Fruit fly (Drosophila melanogaster) whole organism, embryonic: Measurements from ENCODE around the gene CG6356.

ENCODE experiments used
- Abd-B ChIP-seq: fragments of 200-800 bp; sonication (Bioruptor generic); optimal IDR thresholded peaks from 2 replicates; lab custom pipeline; 2018; ENCODE audit warnings: missing biosample characterization, mild to moderate bottlenecking, missing genetic modification characterization, moderate library complexity
- Ada2b ChIP-seq: fragments of 200-800 bp; sonication (Bioruptor generic); IDR thresholded peaks from 2 replicates; pipeline ENCODE4 v1.3.6; 2022; ENCODE audit warnings: missing biosample characterization, missing genetic modification characterization
- CG10321 ChIP-seq: fragments of 200-800 bp; sonication (Bioruptor generic); IDR thresholded peaks from 2 replicates; pipeline ENCODE4 v1.3.6; 2022; ENCODE audit warnings: missing biosample characterization, missing genetic modification characterization
- CG10979 ChIP-seq: fragments of 200-800 bp; sonication (Bioruptor generic); optimal IDR thresholded peaks from 2 replicates; lab custom pipeline; 2018; ENCODE audit warnings: missing biosample characterization, mild to moderate bottlenecking, missing genetic modification characterization, moderate library complexity
- CG11247 ChIP-seq: fragments of 200-800 bp; sonication (Bioruptor generic); IDR thresholded peaks from 2 replicates; pipeline ENCODE4 v1.3.6; 2022; ENCODE audit warnings: missing biosample characterization, missing genetic modification characterization
- CG14441 ChIP-seq: fragments of 200-800 bp; sonication (Bioruptor generic); IDR thresholded peaks from 2 replicates; pipeline ENCODE4 v1.3.6; 2022; ENCODE audit warnings: missing biosample characterization, missing genetic modification characterization
- CG1529 ChIP-seq: fragments of 200-800 bp; sonication (Bioruptor generic); optimal IDR thresholded peaks from 3 replicates; lab custom pipeline; 2018; ENCODE audit warnings: missing biosample characterization, missing genetic modification characterization
- CG15601 ChIP-seq: fragments of 200-800 bp; sonication (Bioruptor generic); optimal IDR thresholded peaks from 3 replicates; lab custom pipeline; 2019; ENCODE audit warnings: missing biosample characterization, mild to moderate bottlenecking, missing genetic modification characterization, moderate library complexity
- CG15696 ChIP-seq: fragments of 200-800 bp; sonication (Bioruptor generic); optimal IDR thresholded peaks from 2 replicates; lab custom pipeline; 2019; ENCODE audit warnings: missing biosample characterization, mild to moderate bottlenecking, missing genetic modification characterization, moderate library complexity
- CG1602 ChIP-seq: fragments of 200-800 bp; sonication (Bioruptor generic); optimal IDR thresholded peaks from 3 replicates; lab custom pipeline; 2016; ENCODE audit warnings: missing biosample characterization, missing genetic modification characterization
- CG16863 ChIP-seq: fragments of 200-800 bp; sonication (Bioruptor generic); optimal IDR thresholded peaks from 3 replicates; lab custom pipeline; 2016; ENCODE audit warnings: missing biosample characterization, missing genetic modification characterization
- CG18476 ChIP-seq: fragments of 200-800 bp; sonication (Bioruptor generic); optimal IDR thresholded peaks from 2 replicates; lab custom pipeline; 2016; ENCODE audit warnings: missing biosample characterization, mild to moderate bottlenecking, missing genetic modification characterization
- CG31441 ChIP-seq: fragments of 200-800 bp; sonication (Bioruptor generic); IDR thresholded peaks from 2 replicates; pipeline ENCODE4 v1.3.6; 2022; ENCODE audit warnings: missing biosample characterization, missing genetic modification characterization
- CG34376 ChIP-seq: fragments of 200-800 bp; sonication (Bioruptor generic); optimal IDR thresholded peaks from 2 replicates; lab custom pipeline; 2018; ENCODE audit warnings: missing biosample characterization, mild to moderate bottlenecking, missing genetic modification characterization
- CG3838 ChIP-seq: fragments of 200-800 bp; sonication (Bioruptor generic); optimal IDR thresholded peaks from 3 replicates; lab custom pipeline; 2016; ENCODE audit warnings: missing biosample characterization, missing genetic modification characterization
- CG3995 ChIP-seq: fragments of 200-800 bp; sonication (Bioruptor generic); optimal IDR thresholded peaks from 3 replicates; lab custom pipeline; 2016; ENCODE audit warnings: missing biosample characterization, missing genetic modification characterization
- CG7839 ChIP-seq: fragments of 200-800 bp; sonication (Bioruptor generic); optimal IDR thresholded peaks from 3 replicates; lab custom pipeline; 2018; ENCODE audit warnings: missing biosample characterization, mild to moderate bottlenecking, missing genetic modification characterization, moderate library complexity
- CG9609 ChIP-seq: fragments of 200-800 bp; sonication (Bioruptor generic); optimal IDR thresholded peaks from 3 replicates; lab custom pipeline; 2016; ENCODE audit warnings: missing biosample characterization, missing genetic modification characterization
- CG9727 ChIP-seq: fragments of 200-800 bp; sonication (Bioruptor generic); optimal IDR thresholded peaks from 3 replicates; lab custom pipeline; 2017; ENCODE audit warnings: missing biosample characterization, mild to moderate bottlenecking, missing genetic modification characterization
- CkIIα-i1 ChIP-seq: fragments of 200-800 bp; sonication (Bioruptor generic); IDR thresholded peaks from 2 replicates; pipeline ENCODE4 v1.3.6; 2022; ENCODE audit warnings: missing biosample characterization, missing genetic modification characterization
- Dbx ChIP-seq: fragments of 200-800 bp; sonication (Bioruptor generic); IDR thresholded peaks from 3 replicates; pipeline ENCODE4 v1.3.6; 2022; ENCODE audit warnings: missing biosample characterization, missing genetic modification characterization
- Dll ChIP-seq: fragments of 200-800 bp; sonication (Bioruptor generic); IDR thresholded peaks from 4 replicates; pipeline ENCODE4 v1.3.6; 2022; ENCODE audit warnings: missing biosample characterization, missing genetic modification characterization; ENCODE audit not compliant: partially characterized antibody
- Fer2 ChIP-seq: fragments of 200-800 bp; sonication (Bioruptor generic); optimal IDR thresholded peaks from 2 replicates; lab custom pipeline; 2018; ENCODE audit warnings: missing biosample characterization, mild to moderate bottlenecking, missing genetic modification characterization, moderate library complexity
- HLH3B ChIP-seq: fragments of 200-800 bp; sonication (Bioruptor generic); IDR thresholded peaks from 2 replicates; pipeline ENCODE4 v1.3.6; 2022; ENCODE audit warnings: missing biosample characterization, missing genetic modification characterization
- HLH4C ChIP-seq: fragments of 200-800 bp; sonication (Bioruptor generic); IDR thresholded peaks from 3 replicates; pipeline ENCODE4 v1.3.6; 2022; ENCODE audit warnings: missing biosample characterization, missing genetic modification characterization; ENCODE audit not compliant: partially characterized antibody
- Hmr ChIP-seq: fragments of 200-800 bp; sonication (Bioruptor generic); optimal IDR thresholded peaks from 3 replicates; lab custom pipeline; 2017; ENCODE audit warnings: mild to moderate bottlenecking, missing biosample characterization, missing genetic modification reagents, missing genetic modification characterization
- Hr3 ChIP-seq: fragments of 200-800 bp; sonication (Bioruptor generic); optimal IDR thresholded peaks from 3 replicates; lab custom pipeline; 2016; ENCODE audit warnings: missing biosample characterization, missing genetic modification characterization
- Hr39 ChIP-seq: fragments of >200 bp; optimal IDR thresholded peaks from 2 replicates; lab custom pipeline; 2017
- Med ChIP-seq: fragments of 200-800 bp; sonication (Bioruptor generic); peaks from one replicate; lab custom pipeline; 2016; ENCODE audit warnings: missing biosample characterization, missing genetic modification characterization, mild to moderate bottlenecking, inconsistent platforms, moderate library complexity
- Mes4 ChIP-seq: fragments of 200-800 bp; sonication (Bioruptor generic); optimal IDR thresholded peaks from 2 replicates; lab custom pipeline; 2016; ENCODE audit warnings: missing biosample characterization, missing genetic modification characterization
- Pdp1 ChIP-seq, 2 experiments: fragments of 200-800 bp; sonication (Bioruptor generic); optimal IDR thresholded peaks; 3 replicates each; lab custom pipeline; 2016; ENCODE audit warnings: missing biosample characterization in 2 of 2, missing genetic modification characterization in 2 of 2, mild to moderate bottlenecking in 1 of 2, moderate library complexity in 1 of 2
- Taf1 ChIP-seq: fragments of 200-800 bp; sonication (Bioruptor generic); IDR thresholded peaks from 2 replicates; pipeline ENCODE4 v1.3.6; 2022; ENCODE audit warnings: missing biosample characterization, missing genetic modification characterization
- Usf ChIP-seq: fragments of 200-800 bp; sonication (Bioruptor generic); optimal IDR thresholded peaks from 2 replicates; lab custom pipeline; 2017; ENCODE audit warnings: missing genotype, missing biosample characterization, missing genetic modification characterization
- btn ChIP-seq: fragments of 200-800 bp; sonication (Bioruptor generic); optimal IDR thresholded peaks from 2 replicates; lab custom pipeline; 2016; ENCODE audit warnings: missing biosample characterization, missing genetic modification characterization
- da ChIP-seq: fragments of 200-800 bp; sonication (Bioruptor generic); optimal IDR thresholded peaks from 2 replicates; lab custom pipeline; 2016; ENCODE audit warnings: missing biosample characterization, missing genetic modification characterization
- dimm ChIP-seq: fragments of 200-800 bp; sonication (Bioruptor generic); IDR thresholded peaks from 2 replicates; pipeline ENCODE4 v1.3.6; 2022; ENCODE audit warnings: missing biosample characterization, missing genetic modification characterization
- emc ChIP-seq: fragments of 200-800 bp; sonication (Bioruptor generic); optimal IDR thresholded peaks from 2 replicates; lab custom pipeline; 2016; ENCODE audit warnings: missing biosample characterization, missing genetic modification characterization
- fd3F ChIP-seq: fragments of 200-800 bp; sonication (Bioruptor generic); optimal IDR thresholded peaks from 2 replicates; lab custom pipeline; 2018; ENCODE audit warnings: missing biosample characterization, mild to moderate bottlenecking, missing genetic modification characterization, moderate library complexity
- fd64A ChIP-seq: fragments of 200-800 bp; sonication (Bioruptor generic); optimal IDR thresholded peaks from 3 replicates; lab custom pipeline; 2018; ENCODE audit warnings: missing biosample characterization, mild to moderate bottlenecking, missing genetic modification characterization
- grn ChIP-seq: fragments of 200-800 bp; sonication (Bioruptor generic); optimal IDR thresholded peaks from 3 replicates; lab custom pipeline; 2017; ENCODE audit warnings: missing biosample characterization, missing genetic modification characterization
- hbn ChIP-seq: fragments of 200-800 bp; sonication (Bioruptor generic); IDR thresholded peaks from 2 replicates; pipeline ENCODE4 v1.3.6; 2022; ENCODE audit warnings: missing biosample characterization, missing genetic modification characterization; ENCODE audit not compliant: partially characterized antibody
- insv ChIP-seq, 2 experiments: fragments of 200-800 bp; sonication (Bioruptor generic); optimal IDR thresholded peaks; 3 replicates each; lab custom pipeline; 2016 to 2018; ENCODE audit warnings: missing biosample characterization in 2 of 2, missing genetic modification characterization in 2 of 2
- lab ChIP-seq: fragments of 200-800 bp; sonication (Bioruptor generic); optimal IDR thresholded peaks from 3 replicates; lab custom pipeline; 2017; ENCODE audit warnings: missing biosample characterization, missing genetic modification characterization, mild to moderate bottlenecking, moderate library complexity, missing genetic modification reagents
- pnt ChIP-seq: fragments of 200-800 bp; sonication (Bioruptor generic); optimal IDR thresholded peaks from 3 replicates; lab custom pipeline; 2016; ENCODE audit warnings: missing biosample characterization, missing genetic modification characterization
- pum ChIP-seq: fragments of 200-800 bp; sonication (Bioruptor generic); optimal IDR thresholded peaks from 2 replicates; lab custom pipeline; 2016; ENCODE audit warnings: missing biosample characterization, missing genetic modification characterization
- ro ChIP-seq: fragments of 200-800 bp; sonication (Bioruptor generic); IDR thresholded peaks from 2 replicates; pipeline ENCODE4 v1.3.6; 2022; ENCODE audit warnings: missing biosample characterization, missing genetic modification characterization
- ttk ChIP-seq: fragments of 200-800 bp; sonication (Bioruptor generic); IDR thresholded peaks from 2 replicates; pipeline ENCODE4 v2.1.2; 2022; ENCODE audit warnings: missing biosample characterization, missing genetic modification characterization
- unpg ChIP-seq: fragments of 200-800 bp; sonication (Bioruptor generic); optimal IDR thresholded peaks from 3 replicates; lab custom pipeline; 2018; ENCODE audit warnings: missing biosample characterization, mild to moderate bottlenecking, missing genetic modification characterization, moderate library complexity
- z ChIP-seq: fragments of 200-800 bp; sonication (Bioruptor generic); IDR thresholded peaks from 3 replicates; pipeline ENCODE4 v1.3.6; 2022; ENCODE audit warnings: missing biosample characterization, missing genetic modification characterization
- zf30C ChIP-seq: fragments of 200-800 bp; sonication (Bioruptor generic); optimal IDR thresholded peaks from 3 replicates; lab custom pipeline; 2018; ENCODE audit warnings: missing biosample characterization, mild to moderate bottlenecking, missing genetic modification characterization

Gene CG6356

DNA sequence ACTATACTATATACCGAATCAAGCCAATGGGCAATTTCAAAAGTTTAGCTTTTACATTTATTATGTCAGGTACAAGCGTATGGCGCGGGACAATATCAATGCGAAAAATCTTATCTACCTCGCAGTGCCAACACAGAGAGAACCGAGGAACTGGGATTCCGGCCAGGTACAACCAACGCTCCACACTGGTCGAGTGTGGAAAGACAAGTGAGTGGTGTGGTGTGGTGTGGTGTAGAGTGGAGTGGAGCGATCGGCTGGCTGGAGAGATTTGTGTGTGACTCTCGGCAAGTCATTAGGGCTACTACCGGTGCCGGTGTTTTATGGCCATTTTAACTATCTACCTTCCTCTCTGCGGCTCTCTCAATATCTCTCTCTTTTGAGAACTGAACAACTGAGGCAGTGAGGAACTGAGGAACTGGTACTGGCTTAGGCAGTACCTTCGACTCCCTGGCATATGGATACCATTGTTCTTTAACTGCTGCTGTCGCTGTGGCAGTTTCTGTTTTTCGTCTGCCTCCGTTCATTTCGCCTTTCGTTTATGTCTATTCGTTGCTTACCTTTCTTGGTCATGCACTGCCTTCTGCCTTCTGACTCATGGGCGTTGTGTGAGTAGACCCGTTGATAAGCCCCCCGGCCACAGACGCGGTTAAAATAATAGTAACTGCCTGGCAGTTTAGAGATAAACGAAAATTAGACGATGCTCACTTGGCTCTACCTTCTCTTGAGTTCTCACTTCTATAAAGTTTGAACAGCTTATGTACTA, 24.3 kb upstream of the CG6356 start (continued):
- TF ChIP-seq Med (GFP tag; lab: Kevin White, UChicago), result peak; percentile 99
- TF ChIP-seq emc (GFP tag; lab: Kevin White, UChicago), result peak; percentile 81
- TF ChIP-seq Mes4 (GFP tag; lab: Kevin White, UChicago), result peak; percentile 75
- TF ChIP-seq Hmr (GFP tag; lab: Kevin White, UChicago), result peak; percentile 92
- peak; percentile 74 for TF ChIP-seq ttk (GFP tag; lab: Robert Waterston, UW)
- peak; percentile 91 for TF ChIP-seq CG10979 (tag; lab: Kevin White, UChicago)
- peak; percentile 82 for TF ChIP-seq Abd-B (GFP tag; lab: Kevin White, UChicago)
- 0 out of 3 replicates have a peak, but pooled peaks have one; percentile 46 for TF ChIP-seq z (GFP tag; lab: Robert Waterston, UW)
- TF ChIP-seq Hr3 (GFP tag; lab: Kevin White, UChicago), result peak; percentile 84
- TF ChIP-seq HLH4C (GFP tag; lab: Robert Waterston, UW), result no peak
- peak; percentile 82 for TF ChIP-seq pum (GFP tag; lab: Kevin White, UChicago)
- TF ChIP-seq CG31441 (GFP tag; lab: Robert Waterston, UW), result peak; percentile 91
- TF ChIP-seq unpg (GFP tag; lab: Kevin White, UChicago), result peak; percentile 91
- peak; percentile 83 for TF ChIP-seq CG15696 (tag; lab: Kevin White, UChicago)
- TF ChIP-seq Usf (GFP tag; lab: Kevin White, UChicago), result peak; percentile 92
- TF ChIP-seq CG15601 (tag; lab: Kevin White, UChicago), result peak; percentile 79
- TF ChIP-seq pnt (GFP tag; lab: Kevin White, UChicago), result peak; percentile 87
- peak; percentile 83 for TF ChIP-seq CG14441 (GFP tag; lab: Robert Waterston, UW)
- no peak for TF ChIP-seq hbn
- peak; percentile 85 for TF ChIP-seq Taf1
- peak; percentile 95 for TF ChIP-seq lab (GFP tag; lab: Kevin White, UChicago)
- peak; percentile 90 for TF ChIP-seq HLH3B (GFP tag; lab: Robert Waterston, UW)
- peak; percentile 90 to 93 for TF ChIP-seq Pdp1 (GFP tag; optimal IDR thresholded peaks at IDR 0.05; lab: Kevin White, UChicago)
- peak; percentile 85 for TF ChIP-seq CG1602
- TF ChIP-seq insv (GFP tag; optimal IDR thresholded peaks at IDR 0.05; lab: Kevin White, UChicago), result peak in 1 of 2 experiments; percentile 44
- peak; percentile 82 for TF ChIP-seq CG18476 (GFP tag; lab: Kevin White, UChicago)
- TF ChIP-seq CG10321, result peak; percentile 53; the same call in 1 of the 2 replicates
- peak; percentile 77 for TF ChIP-seq CG1529 (GFP tag; lab: Kevin White, UChicago)
- TF ChIP-seq grn (GFP tag; lab: Kevin White, UChicago), result peak; percentile 90
- TF ChIP-seq CG34376 (GFP tag; lab: Kevin White, UChicago), result peak; percentile 87
- no peak for TF ChIP-seq CG9609 (GFP tag; lab: Kevin White, UChicago)
- peak; percentile 87 for TF ChIP-seq Dbx (GFP tag; lab: Robert Waterston, UW)
- TF ChIP-seq CG3838, result peak; percentile 72
- TF ChIP-seq CG3995 (GFP tag; lab: Kevin White, UChicago), result peak; percentile 69
- TF ChIP-seq CG11247, result peak; percentile 87
- TF ChIP-seq da (GFP tag; lab: Kevin White, UChicago), result peak; percentile 59
- TF ChIP-seq zf30C (GFP tag; lab: Kevin White, UChicago), result no peak
- peak; percentile 85 for TF ChIP-seq btn (GFP tag; lab: Kevin White, UChicago)
- TF ChIP-seq fd64A, result peak; percentile 84
- peak; percentile 93 for TF ChIP-seq CG9727 (GFP tag; lab: Kevin White, UChicago)
- TF ChIP-seq fd3F (GFP tag; lab: Kevin White, UChicago), result peak; percentile 84
- no peak for TF ChIP-seq Hr39 (lab: Kevin White, UChicago)
- TF ChIP-seq ro (GFP tag; lab: Robert Waterston, UW), result peak; percentile 31
- TF ChIP-seq Dll, result peak; percentile 29; the same call in 1 of the 4 replicates
- peak; percentile 94 for TF ChIP-seq CG7839 (tag; lab: Kevin White, UChicago)
- peak; percentile 89 for TF ChIP-seq CG16863
- TF ChIP-seq CkIIα-i1 (GFP tag; lab: Robert Waterston, UW), result no peak
- peak; percentile 74 for TF ChIP-seq dimm (GFP tag; lab: Robert Waterston, UW)
- TF ChIP-seq Ada2b (GFP tag; lab: Robert Waterston, UW), result peak; percentile 86
- peak; percentile 71 for TF ChIP-seq Fer2 (tag; lab: Kevin White, UChicago)
